Worm (Caenorhabditis elegans): Measurements from ENCODE around the gene cup-14.

DNA sequence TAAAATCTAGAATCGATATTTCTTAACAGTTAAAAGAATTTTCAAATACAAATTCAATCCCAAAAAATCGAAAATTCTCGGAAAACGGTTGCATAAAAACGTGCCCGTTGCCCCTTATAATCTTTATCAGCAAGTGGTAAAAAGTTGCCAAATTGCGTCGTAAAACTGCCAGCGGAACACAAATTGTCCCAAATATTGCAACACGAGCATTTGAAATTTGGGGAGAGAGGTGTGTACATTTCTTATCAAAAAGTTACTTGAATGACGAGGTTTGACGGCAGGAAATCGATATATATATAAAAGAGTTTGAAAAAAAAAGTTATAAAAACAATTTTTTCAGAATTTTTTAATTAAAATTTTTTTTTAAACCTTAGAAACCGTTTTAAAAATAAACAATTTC is 26.0 kb downstream of the cup-14 start:
- no peak for TF ChIP-seq zag-1 (tag; optimal IDR thresholded peaks at IDR 0.05)
- TF ChIP-seq unc-62 (GFP tag; optimal IDR thresholded peaks at IDR 0.05), result no peak
- no peak for TF ChIP-seq jun-1 (tag; optimal IDR thresholded peaks at IDR 0.05)
- no peak for TF ChIP-seq lin-15B (tag; optimal IDR thresholded peaks at IDR 0.05)
- TF ChIP-seq tbx-2 (tag; optimal IDR thresholded peaks at IDR 0.05), result no peak
- TF ChIP-seq mdl-1 (tag; optimal IDR thresholded peaks at IDR 0.05), result no peak
- TF ChIP-seq unc-30 (tag; optimal IDR thresholded peaks at IDR 0.05), result no peak
- TF ChIP-seq nhr-28 (tag; optimal IDR thresholded peaks at IDR 0.05), result no peak
- no peak for TF ChIP-seq C16A3.4 (tag; optimal IDR thresholded peaks at IDR 0.05)
- no peak for TF ChIP-seq elt-2 (tag; optimal IDR thresholded peaks at IDR 0.05)
- no peak for TF ChIP-seq nhr-84 (tag; optimal IDR thresholded peaks at IDR 0.05)
- no peak for TF ChIP-seq aha-1 (tag; optimal IDR thresholded peaks at IDR 0.05)
- TF ChIP-seq mep-1 (tag; optimal IDR thresholded peaks at IDR 0.05), result no peak
- no peak for TF ChIP-seq unc-130 (tag; optimal IDR thresholded peaks at IDR 0.05)
